Worm (Caenorhabditis elegans) whole organism, L1 larva: Measurements from ENCODE around the gene coa-4.

ENCODE experiments used
- alr-1 ChIP-seq: fragments of 200-800 bp; sonication (Bioruptor generic); optimal IDR thresholded peaks from 2 replicates; lab custom pipeline; 2018; ENCODE audit warnings: borderline replicate concordance, mild to moderate bottlenecking, missing genetic modification characterization, missing compliant biosample characterization
- aly-2 ChIP-seq: fragments of 150-350 bp; optimal IDR thresholded peaks from 2 replicates; lab custom pipeline; 2014; ENCODE audit warnings: missing biosample characterization, missing genetic modification characterization
- ama-1 ChIP-seq: fragments of 150-350 bp; optimal IDR thresholded peaks from 2 replicates; lab custom pipeline; 2014
- ceh-82 ChIP-seq, 3 experiments: fragments of 150-350 bp in 1 of 3; sonication (generic microtip) in 2 of 3; optimal IDR thresholded peaks; 2 replicates each; lab custom pipeline; 2014 to 2017; ENCODE audit warnings: missing biosample characterization in 3 of 3, missing genetic modification characterization in 3 of 3
- grh-1 ChIP-seq: fragments of 200-800 bp; sonication (Bioruptor generic); IDR thresholded peaks from 2 replicates; pipeline ENCODE4 v1.3.6; 2022; ENCODE audit warnings: missing genetic modification reagents, missing genetic modification characterization, missing compliant biosample characterization
- isw-1 ChIP-seq: fragments of 200-800 bp; sonication (Bioruptor generic); IDR thresholded peaks from 2 replicates; pipeline ENCODE4 v1.3.6; 2022; ENCODE audit warnings: missing genetic modification characterization, missing compliant biosample characterization
- lsy-2 ChIP-seq, 2 experiments: fragments of 150-350 bp; optimal IDR thresholded peaks; 2 replicates each; lab custom pipeline; 2014; ENCODE audit warnings: missing biosample characterization in 2 of 2, missing genetic modification characterization in 2 of 2
- nhr-237 ChIP-seq: fragments of 150-350 bp; optimal IDR thresholded peaks from 2 replicates; lab custom pipeline; 2014; ENCODE audit warnings: missing biosample characterization, missing genetic modification characterization
- nhr-71 ChIP-seq: sonication (generic microtip); optimal IDR thresholded peaks from 2 replicates; lab custom pipeline; 2016; ENCODE audit warnings: mild to moderate bottlenecking, missing genetic modification characterization, moderate library complexity, missing compliant biosample characterization
- unc-130 ChIP-seq: fragments of 150-350 bp; optimal IDR thresholded peaks from 2 replicates; lab custom pipeline; 2017; ENCODE audit warnings: missing biosample characterization, missing genetic modification characterization, inconsistent platforms
- unc-86 ChIP-seq: sonication (generic microtip); optimal IDR thresholded peaks from 2 replicates; lab custom pipeline; 2016; ENCODE audit warnings: missing genetic modification characterization, missing compliant biosample characterization
- zag-1 ChIP-seq: fragments of 150-350 bp; optimal IDR thresholded peaks from 2 replicates; lab custom pipeline; 2014; ENCODE audit warnings: missing biosample characterization, missing genetic modification characterization
- ztf-4 ChIP-seq: fragments of 150-350 bp; optimal IDR thresholded peaks from 2 replicates; lab custom pipeline; 2014; ENCODE audit warnings: missing biosample characterization, missing genetic modification characterization

ce11 chrIV:9308975-9309374, 26.4 kb downstream of the coa-4 start, which contains the start of gene F49C12.6:
- no peak for TF ChIP-seq grh-1
- TF ChIP-seq isw-1 (GFP tag; lab: Robert Waterston, UW): no peak
- no peak for TF ChIP-seq aly-2
- no peak for TF ChIP-seq nhr-71 (tag; lab: Kevin White, UChicago)
- no peak for TF ChIP-seq ztf-4 (tag; lab: Kevin White, UChicago)
- TF ChIP-seq nhr-237 (tag; lab: Kevin White, UChicago): no peak
- TF ChIP-seq ama-1 (lab: Kevin White, UChicago): no peak
- TF ChIP-seq ceh-82 (tag; optimal IDR thresholded peaks at IDR 0.05; lab: Kevin White, UChicago): no peak
- TF ChIP-seq unc-86 (tag; lab: Kevin White, UChicago): no peak
- no peak for TF ChIP-seq unc-130 (tag; lab: Kevin White, UChicago)
- no peak for TF ChIP-seq alr-1
- no peak for TF ChIP-seq zag-1
- TF ChIP-seq lsy-2 (tag; optimal IDR thresholded peaks at IDR 0.05; lab: Kevin White, UChicago): no peak
